Fruit fly (Drosophila melanogaster) whole organism, wandering third instar larva: ENCODE measurements around the gene eIF3a.

Source experiments
- Abd-B ChIP-seq: fragments of >200 bp; optimal IDR thresholded peaks from 2 replicates; lab custom pipeline; 2017; ENCODE audit warnings: missing biosample characterization, missing genetic modification characterization
- CG32264 ChIP-seq: fragments of 200-800 bp; sonication (Bioruptor generic); optimal IDR thresholded peaks from 2 replicates; lab custom pipeline; 2016; ENCODE audit warnings: missing biosample characterization, missing genetic modification characterization
- CG9705 ChIP-seq: fragments of 200-800 bp; sonication (Bioruptor generic); optimal IDR thresholded peaks from 2 replicates; lab custom pipeline; 2018; ENCODE audit warnings: missing biosample characterization, mild to moderate bottlenecking, missing genetic modification characterization
- CrebA ChIP-seq: fragments of 200-800 bp; sonication (Bioruptor generic); optimal IDR thresholded peaks from 2 replicates; lab custom pipeline; 2016; ENCODE audit warnings: missing biosample characterization, mild to moderate bottlenecking, missing genetic modification characterization, borderline replicate concordance
- Dfd ChIP-seq: fragments of >200 bp; optimal IDR thresholded peaks from 2 replicates; lab custom pipeline; 2017; ENCODE audit warnings: missing biosample characterization, missing genetic modification characterization
- Dif ChIP-seq: fragments of 200-275, 200-300 bp; sonication (Bioruptor generic); optimal IDR thresholded peaks from 2 replicates; lab custom pipeline; 2018; ENCODE audit warnings: missing biosample characterization, missing genetic modification characterization; ENCODE audit not compliant: partially characterized antibody
- GATAd ChIP-seq: sonication (Bioruptor generic); optimal IDR thresholded peaks from 2 replicates; lab custom pipeline; 2016; ENCODE audit warnings: missing biosample characterization, missing genetic modification characterization
- HLH106 ChIP-seq: fragments of 200-800 bp; optimal IDR thresholded peaks from 3 replicates; lab custom pipeline; 2019; ENCODE audit warnings: missing biosample characterization, mild to moderate bottlenecking, missing genetic modification characterization, moderate library complexity
- Hnf4 ChIP-seq: fragments of 200-800 bp; sonication (Bioruptor generic); optimal IDR thresholded peaks from 2 replicates; lab custom pipeline; 2016; ENCODE audit warnings: missing biosample characterization, mild to moderate bottlenecking, missing genetic modification characterization
- Hr78 ChIP-seq: fragments of >200 bp; optimal IDR thresholded peaks from 2 replicates; lab custom pipeline; 2017; ENCODE audit warnings: missing biosample characterization, missing genetic modification characterization
- Hr83 ChIP-seq: fragments of 200-300 bp; sonication (Bioruptor generic); optimal IDR thresholded peaks from 2 replicates; lab custom pipeline; 2016; ENCODE audit warnings: missing biosample characterization, mild to moderate bottlenecking, missing genetic modification characterization, moderate library complexity; ENCODE audit not compliant: poor library complexity, severe bottlenecking
- Jra ChIP-seq: sonication (Bioruptor generic); optimal IDR thresholded peaks from 2 replicates; lab custom pipeline; 2016; ENCODE audit warnings: missing biosample characterization, missing genetic modification characterization
- Mio ChIP-seq: sonication (Bioruptor generic); optimal IDR thresholded peaks from 2 replicates; lab custom pipeline; 2016; ENCODE audit warnings: missing biosample characterization, missing genetic modification characterization
- Myc ChIP-seq: fragments of >200 bp; optimal IDR thresholded peaks from 2 replicates; lab custom pipeline; 2017
- N ChIP-seq: fragments of >200 bp; optimal IDR thresholded peaks from 2 replicates; lab custom pipeline; 2018; ENCODE audit warnings: missing biosample characterization, missing external identifiers, missing genetic modification characterization
- OdsH ChIP-seq: fragments of 200-800 bp; sonication (Bioruptor generic); optimal IDR thresholded peaks from 2 replicates; lab custom pipeline; 2016; ENCODE audit warnings: missing biosample characterization, mild to moderate bottlenecking, missing genetic modification characterization
- Rel ChIP-seq, 2 experiments: fragments of 200-800 bp; sonication (Bioruptor generic) in 1 of 2; optimal IDR thresholded peaks; 2 replicates in 1 of 2; 3 replicates in 1 of 2; lab custom pipeline; 2016 to 2019; ENCODE audit warnings: mild to moderate bottlenecking in 2 of 2, missing biosample characterization in 2 of 2, missing genetic modification characterization in 2 of 2, moderate library complexity in 1 of 2
- Sp1 ChIP-seq: fragments of 200-800 bp; sonication (Bioruptor generic); optimal IDR thresholded peaks from 3 replicates; lab custom pipeline; 2019; ENCODE audit warnings: missing biosample characterization, mild to moderate bottlenecking, missing genetic modification characterization, moderate library complexity
- Vsx2 ChIP-seq: fragments of 200-300, 225-300 bp; sonication (Bioruptor generic); optimal IDR thresholded peaks from 2 replicates; lab custom pipeline; 2018; ENCODE audit warnings: missing biosample characterization, missing genetic modification characterization; ENCODE audit not compliant: partially characterized antibody
- br ChIP-seq: fragments of 200-800 bp; sonication (Bioruptor generic); optimal IDR thresholded peaks from 2 replicates; lab custom pipeline; 2016; ENCODE audit warnings: missing biosample characterization, missing genetic modification characterization
- brk ChIP-seq: fragments of 200-800 bp; sonication (Bioruptor generic); optimal IDR thresholded peaks from 2 replicates; lab custom pipeline; 2016; ENCODE audit warnings: missing biosample characterization, mild to moderate bottlenecking, missing genetic modification characterization
- dmrt93B ChIP-seq: fragments of 200-800 bp; sonication (Bioruptor generic); optimal IDR thresholded peaks from 2 replicates; lab custom pipeline; 2018; ENCODE audit warnings: missing biosample characterization, mild to moderate bottlenecking, missing genetic modification characterization
- dsf ChIP-seq: sonication (Bioruptor generic); optimal IDR thresholded peaks from 2 replicates; lab custom pipeline; 2016; ENCODE audit warnings: missing biosample characterization, missing genetic modification characterization, borderline replicate concordance
- ey ChIP-seq: fragments of 200-800 bp; sonication (Bioruptor generic); optimal IDR thresholded peaks from 2 replicates; lab custom pipeline; 2016; ENCODE audit warnings: missing biosample characterization, missing genetic modification characterization
- foxo ChIP-seq, 2 experiments: fragments of 200-800 bp; sonication (Bioruptor generic); optimal IDR thresholded peaks; 2 replicates in 1 of 2; 3 replicates in 1 of 2; lab custom pipeline; 2016 to 2017; ENCODE audit warnings: missing biosample characterization in 2 of 2, missing genetic modification characterization in 2 of 2
- fru ChIP-seq: fragments of 200-800 bp; sonication (Bioruptor generic); optimal IDR thresholded peaks from 3 replicates; lab custom pipeline; 2016; ENCODE audit warnings: missing biosample characterization, mild to moderate bottlenecking, missing genetic modification characterization
- jim ChIP-seq: fragments of 175-275, 200-325 bp; sonication (Bioruptor generic); optimal IDR thresholded peaks from 2 replicates; lab custom pipeline; 2016; ENCODE audit warnings: missing biosample characterization, mild to moderate bottlenecking, missing genetic modification characterization
- lola ChIP-seq: fragments of >200 bp; optimal IDR thresholded peaks from 2 replicates; lab custom pipeline; 2017; ENCODE audit warnings: missing biosample characterization, missing genetic modification characterization
- pan ChIP-seq: fragments of >200 bp; optimal IDR thresholded peaks from 2 replicates; lab custom pipeline; 2017
- psq ChIP-seq: fragments of 200-800 bp; sonication (Bioruptor generic); optimal IDR thresholded peaks from 3 replicates; lab custom pipeline; 2017; ENCODE audit warnings: missing biosample characterization, mild to moderate bottlenecking, missing genetic modification characterization, moderate library complexity
- rgr ChIP-seq: fragments of 200-800 bp; sonication (Bioruptor generic); optimal IDR thresholded peaks from 3 replicates; lab custom pipeline; 2016; ENCODE audit warnings: missing biosample characterization, mild to moderate bottlenecking, missing genetic modification characterization
- sage ChIP-seq: fragments of 200-800 bp; sonication (Bioruptor generic); optimal IDR thresholded peaks from 2 replicates; lab custom pipeline; 2016; ENCODE audit warnings: missing biosample characterization, mild to moderate bottlenecking, missing genetic modification characterization
- sv ChIP-seq: fragments of 200-800 bp; sonication (Bioruptor generic); optimal IDR thresholded peaks from 3 replicates; lab custom pipeline; 2016; ENCODE audit warnings: missing biosample characterization, missing genetic modification characterization
- tai ChIP-seq: sonication (Bioruptor generic); optimal IDR thresholded peaks from 2 replicates; lab custom pipeline; 2016; ENCODE audit warnings: missing biosample characterization, missing genetic modification characterization
- usp ChIP-seq: fragments of >200 bp; optimal IDR thresholded peaks from 2 replicates; lab custom pipeline; 2017; ENCODE audit warnings: missing biosample characterization, missing genetic modification characterization

Gene eIF3a

DNA sequence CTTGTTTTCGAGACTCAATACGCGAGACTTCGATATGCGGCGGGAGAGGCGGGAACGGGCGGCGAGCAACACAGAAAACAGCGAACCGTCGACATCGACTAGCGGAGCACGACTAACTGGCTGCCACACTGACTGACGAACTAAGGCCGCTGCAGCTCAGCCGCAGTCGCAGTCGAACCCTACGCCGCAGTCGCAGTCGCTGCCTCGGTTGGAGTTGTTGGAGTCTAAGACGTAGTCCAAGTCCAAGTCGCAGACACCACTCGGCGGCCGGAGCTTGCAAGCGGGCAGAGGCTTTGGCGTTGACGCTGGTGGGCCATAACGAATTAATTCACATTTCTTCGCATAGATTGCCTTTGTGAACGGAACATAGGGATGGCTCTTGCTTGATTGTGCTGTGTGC is 17.0 kb upstream of the eIF3a start:
- TF ChIP-seq Hnf4 (no peak), tai (GFP tag; lab: Kevin White, UChicago) (no peak), Abd-B (GFP tag; lab: Kevin White, UChicago) (no peak), usp (GFP tag; lab: Kevin White, UChicago) (no peak), br (GFP tag; lab: Kevin White, UChicago) (no peak), Dif (no peak), CG9705 (no peak)
- TF ChIP-seq, all 38 proteins: peak for 0

DNA sequence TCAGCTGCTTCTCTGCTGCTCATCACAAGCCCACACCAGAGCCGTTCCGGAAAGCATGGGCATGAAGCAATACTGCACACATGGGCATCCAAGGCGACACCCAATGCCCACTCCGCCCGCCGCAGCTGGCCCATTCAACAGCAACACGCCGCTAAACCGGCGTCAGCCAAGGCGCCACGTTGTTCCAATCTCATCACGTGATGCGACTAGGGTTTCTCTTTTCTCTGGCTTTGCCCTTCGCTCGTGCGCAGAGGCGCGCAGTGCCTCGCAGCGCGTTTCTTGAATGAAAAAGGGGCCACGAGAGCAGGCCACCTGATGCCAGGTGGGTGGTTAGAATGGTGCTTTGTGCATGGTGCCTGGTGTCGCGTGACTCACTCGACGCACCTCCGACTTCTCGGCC is 15.6 kb upstream of the eIF3a start:
- TF ChIP-seq Dif (no peak), tai (GFP tag; lab: Kevin White, UChicago) (no peak), CG9705 (no peak), ey (no peak), psq (GFP tag; lab: Kevin White, UChicago) (no peak), lola (GFP tag; lab: Kevin White, UChicago) (no peak), Hr83 (GFP tag; lab: Kevin White, UChicago) (no peak), CG32264 (no peak)

DNA sequence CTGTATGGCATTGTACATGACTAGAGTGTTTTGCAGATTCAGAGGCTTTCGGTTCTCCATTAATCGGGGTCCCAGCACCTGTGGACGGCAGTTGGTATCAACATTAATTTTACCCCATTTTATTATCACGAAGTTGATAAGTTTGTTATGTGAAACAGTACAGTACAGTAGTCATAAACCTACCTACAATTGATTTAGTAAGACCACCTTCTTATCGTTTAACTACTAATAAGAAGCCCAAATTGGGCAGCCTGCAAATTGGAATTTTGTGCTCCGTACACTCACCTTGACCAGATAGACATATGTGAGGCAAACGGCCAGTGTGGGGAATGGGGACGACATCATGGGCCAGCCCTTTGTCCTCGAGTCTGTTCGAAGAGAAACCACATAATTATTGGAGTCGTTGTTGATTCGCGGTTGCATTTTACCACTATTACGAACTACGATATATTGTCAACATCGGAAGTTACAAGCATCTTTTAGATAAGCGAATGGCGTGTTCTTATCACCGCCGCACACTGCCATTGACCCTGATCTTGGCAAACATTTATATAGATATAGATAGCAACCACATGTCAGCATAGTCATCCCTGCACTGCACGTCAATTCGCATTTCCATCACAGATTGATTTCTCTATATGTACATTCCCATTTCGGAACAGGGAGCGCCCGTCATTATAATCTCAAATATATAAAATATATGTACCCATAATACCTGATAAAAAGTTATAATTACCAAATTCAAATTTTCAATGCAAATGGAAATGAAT is 12.9 kb upstream of the eIF3a start:
- TF ChIP-seq Myc (lab: Kevin White, UChicago) (no peak), Hr78 (GFP tag; lab: Kevin White, UChicago) (no peak), GATAd (no peak), pan (lab: Kevin White, UChicago) (no peak), sage (GFP tag; lab: Kevin White, UChicago) (no peak), rgr (GFP tag; lab: Kevin White, UChicago) (peak; percentile 56), Abd-B (GFP tag; lab: Kevin White, UChicago) (no peak), Hnf4 (no peak), HLH106 (no peak), Rel (GFP tag; optimal IDR thresholded peaks at IDR 0.05; lab: Kevin White, UChicago) (no peak), Rel (tag; optimal IDR thresholded peaks at IDR 0.05; lab: Kevin White, UChicago) (peak; percentile 50), usp (GFP tag; lab: Kevin White, UChicago) (no peak), fru (GFP tag; lab: Kevin White, UChicago) (no peak), CG9705 (no peak), dmrt93B (GFP tag; lab: Kevin White, UChicago) (no peak), Hr83 (GFP tag; lab: Kevin White, UChicago) (no peak)

DNA sequence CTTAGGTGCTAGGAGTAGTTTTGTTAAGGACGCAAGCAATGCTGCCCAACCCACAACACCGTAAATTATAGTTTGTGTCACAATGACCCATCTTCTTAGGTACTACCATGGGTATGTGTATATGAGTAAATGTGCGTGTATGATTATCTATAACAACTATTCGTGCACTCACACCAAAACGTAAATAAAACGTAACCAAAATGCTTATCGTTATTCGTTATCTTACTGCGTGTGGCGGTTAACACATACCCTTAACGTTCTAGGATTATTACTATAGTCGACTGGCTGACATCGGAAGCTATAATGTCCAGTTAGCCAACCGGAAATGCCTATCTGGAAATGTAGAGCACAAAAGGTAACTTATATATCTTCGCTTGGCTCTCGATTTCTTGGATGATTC is 11.4 kb upstream of the eIF3a start:
- no peak for TF ChIP-seq CG9705
- no peak for TF ChIP-seq Jra (GFP tag; lab: Kevin White, UChicago)
- TF ChIP-seq ey, result no peak
- TF ChIP-seq fru (GFP tag; lab: Kevin White, UChicago), result no peak
- no peak for TF ChIP-seq OdsH
- TF ChIP-seq br (GFP tag; lab: Kevin White, UChicago), result no peak
- TF ChIP-seq Dfd, result no peak
- no peak for TF ChIP-seq sv (GFP tag; lab: Kevin White, UChicago)
- TF ChIP-seq lola (GFP tag; lab: Kevin White, UChicago), result no peak
- no peak for TF ChIP-seq HLH106
- TF ChIP-seq tai (GFP tag; lab: Kevin White, UChicago), result no peak
- no peak for TF ChIP-seq Hnf4

DNA sequence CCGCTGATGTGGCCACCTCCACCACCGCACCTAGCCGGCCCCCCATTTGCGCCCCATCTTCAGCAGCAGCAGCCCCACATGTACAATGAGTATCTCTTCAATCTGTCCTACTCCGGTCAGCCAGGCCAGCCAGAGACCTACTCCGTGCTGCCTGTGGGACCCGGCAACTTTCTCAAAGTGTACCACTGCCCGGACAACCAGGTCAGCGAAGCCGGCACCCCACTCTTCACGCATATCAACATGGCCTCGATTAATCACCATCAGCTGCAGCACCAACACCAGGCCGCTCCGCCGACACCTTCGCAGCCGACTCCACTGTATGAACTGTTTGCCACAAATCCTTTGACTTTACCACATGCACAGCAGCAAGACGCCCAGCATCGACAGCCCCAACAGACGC is 4.1 kb upstream of the eIF3a start:
- TF ChIP-seq Myc (lab: Kevin White, UChicago) (no peak), Sp1 (no peak), br (GFP tag; lab: Kevin White, UChicago) (no peak), Hr83 (GFP tag; lab: Kevin White, UChicago) (no peak), Vsx2 (GFP tag; lab: Kevin White, UChicago) (no peak), dmrt93B (GFP tag; lab: Kevin White, UChicago) (no peak), CrebA (GFP tag; lab: Kevin White, UChicago) (no peak), sv (GFP tag; lab: Kevin White, UChicago) (no peak), jim (GFP tag; lab: Kevin White, UChicago) (no peak), brk (no peak), dsf (GFP tag; lab: Kevin White, UChicago) (no peak), Hr78 (GFP tag; lab: Kevin White, UChicago) (no peak), N (GFP tag; lab: Kevin White, UChicago) (no peak), Mio (GFP tag; lab: Kevin White, UChicago) (no peak), Abd-B (GFP tag; lab: Kevin White, UChicago) (no peak), foxo (GFP tag; optimal IDR thresholded peaks at IDR 0.05; lab: Kevin White, UChicago) (no peak), fru (GFP tag; lab: Kevin White, UChicago) (no peak), psq (GFP tag; lab: Kevin White, UChicago) (no peak)
